Worm (Caenorhabditis elegans): Measurements from ENCODE around the gene gly-1.

DNA sequence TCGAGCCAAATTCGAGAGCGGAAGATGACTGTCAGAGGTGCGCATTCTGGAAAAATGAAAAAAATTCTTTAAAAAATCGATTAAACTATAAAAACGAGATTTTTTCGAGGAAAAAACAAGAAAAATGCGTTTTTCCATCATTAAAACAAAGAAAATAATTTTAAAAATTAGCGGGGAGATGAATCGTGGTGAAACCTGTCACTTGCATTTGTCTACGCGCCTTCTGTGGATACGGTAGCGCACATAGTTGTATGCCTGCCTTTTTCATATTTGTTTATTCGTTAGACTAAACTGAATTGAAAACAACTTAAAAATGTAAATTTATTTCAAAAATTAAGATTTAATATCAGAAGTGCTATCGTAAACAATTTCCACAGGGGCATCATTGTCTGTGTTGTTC is 17.6 kb downstream of the gly-1 start, which contains the start of gene egg-3:
- TF ChIP-seq klf-2 (GFP tag; conservative IDR thresholded peaks at IDR 0.05) (no peak), cog-1 (tag; optimal IDR thresholded peaks at IDR 0.05) (no peak)

All from whole organism, midembryonic.